Fruit fly (Drosophila melanogaster): ENCODE results near the gene CG13658.

DNA sequence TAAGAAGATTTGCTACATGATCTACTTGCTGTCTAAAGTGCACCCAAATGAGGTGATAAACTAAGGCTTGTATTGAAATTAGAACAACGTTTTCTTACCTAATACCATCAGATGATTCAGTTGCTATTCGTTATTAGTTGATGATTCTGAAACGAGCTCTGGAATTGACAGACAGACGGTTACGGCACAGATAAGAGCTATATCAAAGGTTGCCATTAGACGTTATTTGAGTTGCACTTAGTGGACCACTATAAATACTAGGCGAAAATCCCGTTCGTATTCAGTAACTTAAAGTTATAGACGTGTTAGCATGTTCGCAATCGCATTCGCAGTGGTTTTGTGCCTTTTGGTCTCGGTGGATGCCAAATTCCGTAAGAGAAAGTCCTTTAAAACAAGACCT lies 47.4 kb upstream of the CG13658 start, which contains the start of gene to:
- no peak for TF ChIP-seq woc (GFP tag; optimal IDR thresholded peaks at IDR 0.05)
- no peak for TF ChIP-seq h (GFP tag; optimal IDR thresholded peaks at IDR 0.05)
- TF ChIP-seq OdsH (GFP tag; optimal IDR thresholded peaks at IDR 0.05) = no peak
- no peak for TF ChIP-seq Myc (optimal IDR thresholded peaks at IDR 0.05)
- no peak for TF ChIP-seq usp (GFP tag; optimal IDR thresholded peaks at IDR 0.05)

Data from whole organism, wandering third instar larva.